Fruit fly (Drosophila melanogaster) whole organism, embryonic: ENCODE measurements around the gene CG3679.

Experiments used
- CG10267 ChIP-seq: fragments of 200-800 bp; sonication (Bioruptor generic); optimal IDR thresholded peaks from 2 replicates; lab custom pipeline; 2018; ENCODE audit warnings: missing biosample characterization, mild to moderate bottlenecking, missing genetic modification characterization, moderate library complexity
- CG12659 ChIP-seq: fragments of 200-800 bp; sonication (Bioruptor generic); optimal IDR thresholded peaks from 3 replicates; lab custom pipeline; 2017; ENCODE audit warnings: mild to moderate bottlenecking, missing biosample characterization, missing genetic modification reagents, missing genetic modification characterization
- CG12769 ChIP-seq: fragments of 200-800 bp; sonication (Bioruptor generic); optimal IDR thresholded peaks from 2 replicates; lab custom pipeline; 2019; ENCODE audit warnings: missing biosample characterization, mild to moderate bottlenecking, missing genetic modification characterization, moderate library complexity
- CG13287 ChIP-seq: fragments of 200-800 bp; sonication (Bioruptor generic); IDR thresholded peaks from 2 replicates; pipeline ENCODE4 v1.3.6; 2022; ENCODE audit warnings: missing biosample characterization, missing genetic modification characterization; ENCODE audit not compliant: partially characterized antibody
- CG14965 ChIP-seq: fragments of 200-800 bp; sonication (Bioruptor generic); optimal IDR thresholded peaks from 2 replicates; lab custom pipeline; 2016; ENCODE audit warnings: missing biosample characterization, missing genetic modification characterization, borderline replicate concordance
- CG15269 ChIP-seq: fragments of 200-800 bp; sonication (Bioruptor generic); optimal IDR thresholded peaks from 2 replicates; lab custom pipeline; 2018; ENCODE audit warnings: missing biosample characterization, mild to moderate bottlenecking, missing genetic modification characterization, moderate library complexity
- CG15479 ChIP-seq: fragments of 200-800 bp; sonication (Bioruptor generic); optimal IDR thresholded peaks from 3 replicates; lab custom pipeline; 2019; ENCODE audit warnings: missing biosample characterization, mild to moderate bottlenecking, missing genetic modification characterization, moderate library complexity
- CG16813 ChIP-seq: fragments of 200-800 bp; sonication (Bioruptor generic); IDR thresholded peaks from 3 replicates; pipeline ENCODE4 v1.3.6; 2022; ENCODE audit warnings: missing biosample characterization, missing genetic modification characterization; ENCODE audit not compliant: partially characterized antibody
- CG17328 ChIP-seq: fragments of 200-800 bp; sonication (Bioruptor generic); IDR thresholded peaks from 2 replicates; pipeline ENCODE4 v1.3.6; 2022; ENCODE audit warnings: missing biosample characterization, missing genetic modification characterization
- CG17568 ChIP-seq: fragments of 200-800 bp; sonication (Bioruptor generic); optimal IDR thresholded peaks from 2 replicates; lab custom pipeline; 2018; ENCODE audit warnings: missing biosample characterization, mild to moderate bottlenecking, missing genetic modification characterization, moderate library complexity
- CG18262 ChIP-seq: fragments of 200-800 bp; optimal IDR thresholded peaks from 3 replicates; lab custom pipeline; 2019; ENCODE audit warnings: missing biosample characterization, mild to moderate bottlenecking, missing genetic modification characterization, moderate library complexity
- CG18599 ChIP-seq: fragments of 200-800 bp; sonication (Bioruptor generic); optimal IDR thresholded peaks from 3 replicates; lab custom pipeline; 2017; ENCODE audit warnings: missing biosample characterization, missing genetic modification characterization, mild to moderate bottlenecking, moderate library complexity, missing genetic modification reagents
- CG31441 ChIP-seq: fragments of 200-800 bp; sonication (Bioruptor generic); IDR thresholded peaks from 2 replicates; pipeline ENCODE4 v1.3.6; 2022; ENCODE audit warnings: missing biosample characterization, missing genetic modification characterization
- CG33557 ChIP-seq: fragments of 200-800 bp; sonication (Bioruptor generic); optimal IDR thresholded peaks from 2 replicates; lab custom pipeline; 2019; ENCODE audit warnings: missing biosample characterization, mild to moderate bottlenecking, missing genetic modification characterization, moderate library complexity
- CG3995 ChIP-seq: fragments of 200-800 bp; sonication (Bioruptor generic); optimal IDR thresholded peaks from 3 replicates; lab custom pipeline; 2016; ENCODE audit warnings: missing biosample characterization, missing genetic modification characterization
- CG4404 ChIP-seq: fragments of 200-800 bp; sonication (Bioruptor generic); IDR thresholded peaks from 2 replicates; pipeline ENCODE4 v1.3.6; 2022; ENCODE audit warnings: missing biosample characterization, missing genetic modification characterization
- CG4820 ChIP-seq: fragments of 200-800 bp; sonication (Bioruptor generic); optimal IDR thresholded peaks from 3 replicates; lab custom pipeline; 2016; ENCODE audit warnings: missing biosample characterization, missing genetic modification characterization
- CG5245 ChIP-seq: fragments of 200-800 bp; sonication (Bioruptor generic); optimal IDR thresholded peaks from 3 replicates; lab custom pipeline; 2016; ENCODE audit warnings: missing biosample characterization, missing genetic modification characterization
- CG6689 ChIP-seq: fragments of 200-800 bp; sonication (Bioruptor generic); IDR thresholded peaks from 2 replicates; pipeline ENCODE4 v1.3.6; 2022; ENCODE audit warnings: missing biosample characterization, missing genetic modification characterization
- CG7357 ChIP-seq: fragments of 200-800 bp; sonication (Bioruptor generic); IDR thresholded peaks from 3 replicates; pipeline ENCODE4 v1.3.6; 2022; ENCODE audit warnings: missing biosample characterization, missing genetic modification characterization
- CG7963 ChIP-seq: fragments of 200-800 bp; sonication (Bioruptor generic); IDR thresholded peaks from 3 replicates; pipeline ENCODE4 v1.3.6; 2022; ENCODE audit warnings: missing biosample characterization, missing genetic modification characterization; ENCODE audit not compliant: partially characterized antibody
- CG9817 ChIP-seq: fragments of 200-800 bp; sonication (Bioruptor generic); optimal IDR thresholded peaks from 2 replicates; lab custom pipeline; 2018; ENCODE audit warnings: missing biosample characterization, mild to moderate bottlenecking, missing genetic modification characterization, moderate library complexity
- Deaf1 ChIP-seq: fragments of 200-800 bp; optimal IDR thresholded peaks from 3 replicates; lab custom pipeline; 2019; ENCODE audit warnings: missing biosample characterization, mild to moderate bottlenecking, missing genetic modification characterization, moderate library complexity
- ERR ChIP-seq: fragments of 200-800 bp; sonication (Bioruptor generic); optimal IDR thresholded peaks from 2 replicates; lab custom pipeline; 2016; ENCODE audit warnings: missing biosample characterization, missing genetic modification characterization
- Eip74EF ChIP-seq, 2 experiments: fragments of 200-800 bp in 1 of 2; fragments of >200 bp in 1 of 2; sonication (Bioruptor generic) in 1 of 2; optimal IDR thresholded peaks; 2 replicates each; lab custom pipeline; 2017 to 2019; ENCODE audit warnings: missing biosample characterization in 2 of 2, missing genetic modification characterization in 2 of 2, mild to moderate bottlenecking in 1 of 2, moderate library complexity in 1 of 2
- Ets65A ChIP-seq: fragments of 200-800 bp; sonication (Bioruptor generic); peaks from one replicate; lab custom pipeline; 2016; ENCODE audit warnings: missing biosample characterization, missing genetic modification characterization
- HLH4C ChIP-seq: fragments of 200-800 bp; sonication (Bioruptor generic); IDR thresholded peaks from 3 replicates; pipeline ENCODE4 v1.3.6; 2022; ENCODE audit warnings: missing biosample characterization, missing genetic modification characterization; ENCODE audit not compliant: partially characterized antibody
- Jarid2 ChIP-seq: fragments of 200-800 bp; sonication (Bioruptor generic); optimal IDR thresholded peaks from 3 replicates; lab custom pipeline; 2017; ENCODE audit warnings: mild to moderate bottlenecking, missing biosample characterization, missing genetic modification reagents, missing genetic modification characterization
- Med ChIP-seq: fragments of 200-800 bp; sonication (Bioruptor generic); peaks from one replicate; lab custom pipeline; 2016; ENCODE audit warnings: missing biosample characterization, missing genetic modification characterization, mild to moderate bottlenecking, inconsistent platforms, moderate library complexity
- Sry-δ ChIP-seq: fragments of 200-800 bp; sonication (Bioruptor generic); optimal IDR thresholded peaks from 2 replicates; lab custom pipeline; 2016; ENCODE audit warnings: missing biosample characterization, missing genetic modification characterization
- aop ChIP-seq: fragments of 200-800 bp; sonication (Bioruptor generic); IDR thresholded peaks from 2 replicates; pipeline ENCODE4 v1.3.6; 2022; ENCODE audit warnings: missing biosample characterization, missing genetic modification characterization
- ara ChIP-seq: fragments of 200-800 bp; sonication (Bioruptor generic); IDR thresholded peaks from 2 replicates; pipeline ENCODE4 v1.3.6; 2022; ENCODE audit warnings: missing biosample characterization, missing genetic modification characterization
- bsh ChIP-seq, 2 experiments: fragments of 200-800 bp; sonication (Bioruptor generic); optimal IDR thresholded peaks; 2 replicates each; lab custom pipeline; 2017 to 2018; ENCODE audit warnings: mild to moderate bottlenecking in 2 of 2, missing biosample characterization in 2 of 2, missing genetic modification characterization in 2 of 2, moderate library complexity in 1 of 2
- chinmo ChIP-seq: fragments of 200-800 bp; sonication (Bioruptor generic); IDR thresholded peaks from 4 replicates; pipeline ENCODE4 v1.3.6; 2022; ENCODE audit warnings: missing biosample characterization, missing genetic modification characterization; ENCODE audit not compliant: partially characterized antibody
- dati ChIP-seq: fragments of 200-800 bp; sonication (Bioruptor generic); IDR thresholded peaks from 2 replicates; pipeline ENCODE4 v1.3.6; 2022; ENCODE audit warnings: missing biosample characterization, missing genetic modification characterization
- dmrt11E ChIP-seq: fragments of 200-800 bp; sonication (Bioruptor generic); optimal IDR thresholded peaks from 3 replicates; lab custom pipeline; 2018; ENCODE audit warnings: missing biosample characterization, mild to moderate bottlenecking, missing genetic modification characterization, moderate library complexity
- fd96Cb ChIP-seq: fragments of 200-800 bp; sonication (Bioruptor generic); optimal IDR thresholded peaks from 2 replicates; lab custom pipeline; 2018; ENCODE audit warnings: missing biosample characterization, mild to moderate bottlenecking, missing genetic modification characterization, moderate library complexity
- hb ChIP-seq: fragments of 200-800 bp; sonication (Bioruptor generic); IDR thresholded peaks from 3 replicates; pipeline ENCODE4 v1.3.6; 2022; ENCODE audit warnings: missing biosample characterization, missing genetic modification characterization; ENCODE audit not compliant: partially characterized antibody
- lmd ChIP-seq: fragments of 200-800 bp; sonication (Bioruptor generic); IDR thresholded peaks from 2 replicates; pipeline ENCODE4 v1.3.6; 2022; ENCODE audit warnings: missing biosample characterization, missing genetic modification characterization
- org-1 ChIP-seq: fragments of 200-800 bp; sonication (Bioruptor generic); optimal IDR thresholded peaks from 2 replicates; lab custom pipeline; 2017; ENCODE audit warnings: missing biosample characterization, missing genetic modification characterization
- p53 ChIP-seq: fragments of 200-800 bp; sonication (Bioruptor generic); optimal IDR thresholded peaks from 2 replicates; lab custom pipeline; 2016; ENCODE audit warnings: missing biosample characterization, missing genetic modification characterization
- pfk ChIP-seq: fragments of 200-800 bp; sonication (Bioruptor generic); optimal IDR thresholded peaks from 2 replicates; lab custom pipeline; 2018; ENCODE audit warnings: missing biosample characterization, mild to moderate bottlenecking, missing genetic modification characterization, moderate library complexity
- prd ChIP-seq, 3 experiments: fragments of >200 bp in 2 of 3; fragments of 200-800 bp in 1 of 3; sonication (Bioruptor generic) in 1 of 3; optimal IDR thresholded peaks in 2 of 3; IDR thresholded peaks in 1 of 3; 2 replicates in 2 of 3; 3 replicates in 1 of 3; pipeline versions ENCODE4 v1.3.6 to Lab custom; 2017 to 2022; ENCODE audit warnings: missing biosample characterization in 1 of 3, missing genetic modification characterization in 1 of 3
- row ChIP-seq: fragments of 200-800 bp; sonication (Bioruptor generic); IDR thresholded peaks from 3 replicates; pipeline ENCODE4 v1.3.6; 2022; ENCODE audit warnings: missing biosample characterization, missing genetic modification characterization
- seq ChIP-seq: fragments of 200-800 bp; sonication (Bioruptor generic); IDR thresholded peaks from 2 replicates; pipeline ENCODE4 v1.3.6; 2022; ENCODE audit warnings: missing biosample characterization, missing genetic modification characterization
- tin ChIP-seq: fragments of 200-800 bp; sonication (Bioruptor generic); optimal IDR thresholded peaks from 3 replicates; lab custom pipeline; 2016; ENCODE audit warnings: missing biosample characterization, missing genetic modification characterization
- usp ChIP-seq: fragments of >200 bp; optimal IDR thresholded peaks from 2 replicates; lab custom pipeline; 2017; ENCODE audit warnings: missing biosample characterization, missing genetic modification characterization
- z ChIP-seq: fragments of 200-800 bp; sonication (Bioruptor generic); IDR thresholded peaks from 3 replicates; pipeline ENCODE4 v1.3.6; 2022; ENCODE audit warnings: missing biosample characterization, missing genetic modification characterization

CG3679 gene

dm6 chrX:16303636-16304035 lies at the start of gene CG3679 (continued):
- TF ChIP-seq pfk (peak; percentile 21), CG13287 (peak; percentile 74), CG7963 (GFP tag; lab: Robert Waterston, UW) (peak; percentile 70), tin (GFP tag; lab: Kevin White, UChicago) (no peak), CG3995 (peak; percentile 92), chinmo (GFP tag; lab: Robert Waterston, UW) (0 out of 4 replicates have a peak, but pooled peaks have one; percentile 39), hb (GFP tag; lab: Robert Waterston, UW) (peak; percentile 55; the same call in 2 of the 3 replicates), row (peak; percentile 60), CG10267 (tag; lab: Kevin White, UChicago) (peak; percentile 29), HLH4C (GFP tag; lab: Robert Waterston, UW) (peak; percentile 78), ERR (GFP tag; lab: Kevin White, UChicago) (no peak), CG12659 (GFP tag; lab: Kevin White, UChicago) (peak; percentile 9), CG7357 (GFP tag; lab: Robert Waterston, UW) (peak; percentile 87), CG33557 (GFP tag; lab: Kevin White, UChicago) (no peak), bsh (GFP tag; optimal IDR thresholded peaks at IDR 0.05; lab: Kevin White, UChicago) (no peak), usp (GFP tag; lab: Kevin White, UChicago) (no peak), CG16813 (peak; percentile 66), Sry-δ (GFP tag; lab: Kevin White, UChicago) (peak; percentile 25)

dm6 chrX:16263415-16263814 lies 40.3 kb upstream of the CG3679 start:
- TF ChIP-seq Ets65A (GFP tag; lab: Kevin White, UChicago) (peak; percentile 96), z (GFP tag; lab: Robert Waterston, UW) (0 out of 3 replicates have a peak, but pooled peaks have one; percentile 32), CG14965 (GFP tag; lab: Kevin White, UChicago) (no peak), CG15479 (no peak), CG31441 (GFP tag; lab: Robert Waterston, UW) (peak; percentile 84), CG5245 (GFP tag; lab: Kevin White, UChicago) (peak; percentile 72), seq (peak; percentile 85), CG17328 (peak; percentile 92), CG12769 (tag; lab: Kevin White, UChicago) (peak; percentile 87), org-1 (peak; percentile 74), CG4820 (GFP tag; lab: Kevin White, UChicago) (peak; percentile 82), dati (GFP tag; lab: Robert Waterston, UW) (peak; percentile 28; the same call in 1 of the 2 replicates), CG18262 (tag; lab: Kevin White, UChicago) (peak; percentile 79), fd96Cb (tag; lab: Kevin White, UChicago) (peak; percentile 78), Jarid2 (GFP tag; lab: Kevin White, UChicago) (peak; percentile 35), CG15269 (tag; lab: Kevin White, UChicago) (peak; percentile 80), Med (GFP tag; lab: Kevin White, UChicago) (peak; percentile 92), aop (GFP tag; lab: Robert Waterston, UW) (no peak), p53 (GFP tag; lab: Kevin White, UChicago) (no peak), CG7357 (GFP tag; lab: Robert Waterston, UW) (peak; percentile 57; the same call in 1 of the 3 replicates), prd (optimal IDR thresholded peaks at IDR 0.05; lab: Kevin White, UChicago) (no peak), prd (GFP tag; IDR thresholded peaks at IDR 0.05; lab: Robert Waterston, UW) (peak; percentile 89), Eip74EF (GFP tag; optimal IDR thresholded peaks at IDR 0.05; lab: Kevin White, UChicago) (peak in 1 of 2 experiments; percentile 64), tin (GFP tag; lab: Kevin White, UChicago) (peak; percentile 80), ara (GFP tag; lab: Robert Waterston, UW) (peak; percentile 79; the same call in 1 of the 2 replicates), CG17568 (GFP tag; lab: Kevin White, UChicago) (no peak), lmd (GFP tag; lab: Robert Waterston, UW) (peak; percentile 80), CG18599 (GFP tag; lab: Kevin White, UChicago) (peak; percentile 88), Deaf1 (peak; percentile 50), CG4404 (peak; percentile 68), CG9817 (peak; percentile 76), dmrt11E (peak; percentile 86), CG6689 (peak; percentile 81)
